Worm (Caenorhabditis elegans) whole organism, late embryonic: ENCODE measurements around the gene thoc-5.

ENCODE experiments used
- ama-1 ChIP-seq: fragments of 150-350 bp; optimal IDR thresholded peaks from 2 replicates; lab custom pipeline; 2014
- ceh-6 ChIP-seq: fragments of 200-800 bp; sonication (Bioruptor generic); optimal IDR thresholded peaks from 2 replicates; lab custom pipeline; 2018; ENCODE audit warnings: mild to moderate bottlenecking, missing genetic modification characterization, missing compliant biosample characterization
- dve-1 ChIP-seq: sonication (generic microtip); optimal IDR thresholded peaks from 2 replicates; lab custom pipeline; 2017; ENCODE audit warnings: antibody characterized with exemption, mild to moderate bottlenecking, missing genetic modification characterization, missing compliant biosample characterization
- fkh-6 ChIP-seq: sonication (generic microtip); optimal IDR thresholded peaks from 2 replicates; lab custom pipeline; 2016; ENCODE audit warnings: missing genetic modification characterization, missing compliant biosample characterization
- lim-6 ChIP-seq: sonication (generic microtip); optimal IDR thresholded peaks from 2 replicates; lab custom pipeline; 2016; ENCODE audit warnings: missing genetic modification characterization, missing compliant biosample characterization
- pha-2 ChIP-seq: sonication (generic microtip); optimal IDR thresholded peaks from 2 replicates; lab custom pipeline; 2017; ENCODE audit warnings: mild to moderate bottlenecking, missing genetic modification characterization, missing compliant biosample characterization
- pqm-1 ChIP-seq: sonication (generic microtip); optimal IDR thresholded peaks from 2 replicates; lab custom pipeline; 2016; ENCODE audit warnings: missing genetic modification characterization, missing compliant biosample characterization
- rnt-1 ChIP-seq: sonication (generic microtip); optimal IDR thresholded peaks from 2 replicates; lab custom pipeline; 2016; ENCODE audit warnings: missing genetic modification characterization, missing compliant biosample characterization
- sox-4 ChIP-seq: sonication (generic microtip); optimal IDR thresholded peaks from 2 replicates; lab custom pipeline; 2017; ENCODE audit warnings: mild to moderate bottlenecking, missing genetic modification characterization, inconsistent platforms, missing compliant biosample characterization
- tbx-2 ChIP-seq: sonication (generic microtip); optimal IDR thresholded peaks from 2 replicates; lab custom pipeline; 2016; ENCODE audit warnings: missing genetic modification characterization, missing compliant biosample characterization
- unc-86 ChIP-seq: sonication (generic microtip); optimal IDR thresholded peaks from 2 replicates; lab custom pipeline; 2016; ENCODE audit warnings: missing genetic modification characterization, missing compliant biosample characterization

DNA sequence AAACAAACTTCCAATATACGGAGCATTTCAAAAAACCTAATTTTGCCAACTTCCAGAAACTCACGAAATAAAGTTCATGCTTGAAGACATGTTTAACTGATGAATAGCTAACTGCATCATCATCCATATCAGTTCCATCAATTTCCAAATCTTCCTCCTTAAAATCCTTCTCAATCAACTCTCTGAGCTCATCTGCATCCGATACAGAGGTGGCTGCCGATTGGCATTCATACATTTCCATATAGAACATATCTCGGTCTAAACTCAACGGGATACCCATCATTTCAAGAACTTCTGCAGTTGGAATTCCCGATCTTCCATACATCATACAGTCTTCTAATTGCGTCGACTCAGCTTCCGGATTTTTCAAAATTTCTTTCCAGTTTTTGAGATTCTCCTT lies 40.2 kb upstream of the thoc-5 start:
- TF ChIP-seq ama-1 (lab: Kevin White, UChicago), result no peak
- no peak for TF ChIP-seq fkh-6 (tag; lab: Kevin White, UChicago)
- TF ChIP-seq ceh-6 (GFP tag; lab: Kevin White, UChicago), result no peak
- no peak for TF ChIP-seq pha-2
- no peak for TF ChIP-seq pqm-1 (tag; lab: Kevin White, UChicago)
- no peak for TF ChIP-seq lim-6
- no peak for TF ChIP-seq dve-1 (tag; lab: Kevin White, UChicago)
- TF ChIP-seq rnt-1 (tag; lab: Kevin White, UChicago), result no peak
- no peak for TF ChIP-seq unc-86 (tag; lab: Kevin White, UChicago)
- no peak for TF ChIP-seq sox-4 (tag; lab: Kevin White, UChicago)
- no peak for TF ChIP-seq tbx-2 (tag; lab: Kevin White, UChicago)
